Worm (Caenorhabditis elegans) whole organism, L4 larva: ENCODE measurements around the gene srh-195.

Experiments used
- F37D6.2 ChIP-seq: sonication (generic microtip); optimal IDR thresholded peaks from 2 replicates; lab custom pipeline; 2016; ENCODE audit warnings: mild to moderate bottlenecking, missing genetic modification characterization, missing compliant biosample characterization
- aly-2 ChIP-seq: sonication (generic microtip); optimal IDR thresholded peaks from 2 replicates; lab custom pipeline; 2018; ENCODE audit warnings: missing biosample characterization, missing genetic modification characterization
- skn-1 ChIP-seq: fragments of 150-350 bp; optimal IDR thresholded peaks from 2 replicates; lab custom pipeline; 2014; ENCODE audit warnings: missing biosample characterization, missing genetic modification characterization
- spr-3 ChIP-seq: fragments of 200-800 bp; sonication (Bioruptor generic); optimal IDR thresholded peaks from 2 replicates; lab custom pipeline; 2018; ENCODE audit warnings: mild to moderate bottlenecking, missing genetic modification characterization, missing compliant biosample characterization

DNA sequence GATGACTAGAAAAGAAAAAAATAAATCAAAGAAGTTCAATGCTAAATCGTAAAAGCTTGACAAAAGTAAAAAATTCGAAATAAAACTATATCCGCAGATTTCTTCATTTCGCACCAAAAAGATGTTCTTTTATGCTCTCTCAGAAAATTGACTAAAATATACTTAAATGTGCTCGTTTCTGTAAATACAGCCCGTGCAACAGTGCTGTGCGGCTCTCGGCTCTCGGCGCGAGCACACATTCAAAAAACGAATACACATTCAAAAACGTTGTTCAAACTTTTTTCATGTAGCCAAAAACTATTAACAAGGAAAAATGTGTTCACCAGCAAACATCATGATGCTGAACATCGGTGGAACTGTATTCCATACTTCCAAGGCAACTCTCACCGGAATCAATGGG is 24.1 kb upstream of the srh-195 start, which contains the start of gene C40A11.3:
- TF ChIP-seq F37D6.2 (no peak), skn-1 (no peak), aly-2 (tag; lab: Kevin White, UChicago) (no peak), spr-3 (GFP tag; lab: Kevin White, UChicago) (no peak)
